Worm (Caenorhabditis elegans): ENCODE results near the gene B0034.4.

DNA sequence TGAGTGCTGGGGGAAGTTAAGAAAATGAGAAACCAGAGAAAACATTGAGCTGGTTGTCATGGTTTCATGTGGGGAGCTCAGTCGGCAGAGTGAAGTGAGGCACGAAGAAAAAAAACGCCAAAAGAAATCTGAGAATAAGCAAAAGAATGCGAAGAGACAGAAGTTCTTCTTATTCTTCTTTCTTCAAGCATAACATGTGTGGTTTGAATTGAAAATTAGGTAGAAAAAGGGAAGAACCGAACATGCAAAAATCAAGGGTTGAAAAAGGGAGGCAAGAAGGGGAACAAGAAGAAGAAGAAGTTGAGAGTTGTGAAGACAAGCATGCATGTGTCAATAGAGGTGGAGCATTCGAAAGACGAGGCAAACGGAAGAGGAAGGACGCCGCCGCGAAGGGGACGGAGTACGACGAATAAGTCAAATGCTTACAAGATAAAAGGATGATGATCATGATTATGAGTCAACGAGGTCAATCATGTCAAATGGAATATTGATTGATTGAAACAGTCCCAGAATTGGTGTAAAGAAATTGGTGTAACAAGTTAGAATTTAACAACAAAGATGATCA, 11.4 kb downstream of the B0034.4 start:
- no peak for TF ChIP-seq ceh-36 (tag; optimal IDR thresholded peaks at IDR 0.05)
- no peak for TF ChIP-seq flt-1 (GFP tag; IDR thresholded peaks at IDR 0.05)
- TF ChIP-seq ama-1 (optimal IDR thresholded peaks at IDR 0.05) = no peak
- no peak for TF ChIP-seq aly-1 (tag; optimal IDR thresholded peaks at IDR 0.05)
- TF ChIP-seq scrt-1 (GFP tag; IDR thresholded peaks at IDR 0.05) = no peak
- TF ChIP-seq pes-1 (GFP tag; IDR thresholded peaks at IDR 0.05) = no peak
